Fruit fly (Drosophila melanogaster): ENCODE results near the gene CG15814.

CG15814 gene

dm6 chrX:17819635-17820139, 30.5 kb downstream of the CG15814 start, which contains the start of gene CG12986:
CG12986 (minus strand) TSS chrX:17819685.
- TF ChIP-seq CG33017 (tag; optimal IDR thresholded peaks at IDR 0.05) = no peak
- no peak for TF ChIP-seq Hr96 (GFP tag; optimal IDR thresholded peaks at IDR 0.05)
- TF ChIP-seq CG14711 (tag; optimal IDR thresholded peaks at IDR 0.05) = no peak
- no peak for TF ChIP-seq kay (GFP tag; ENCODE audit: borderline replicate concordance)
- TF ChIP-seq cnc (optimal IDR thresholded peaks at IDR 0.05) = no peak
- TF ChIP-seq pad (GFP tag; optimal IDR thresholded peaks at IDR 0.05) = no peak
- no peak for TF ChIP-seq CG1620 (GFP tag; optimal IDR thresholded peaks at IDR 0.05)
- no peak for TF ChIP-seq cic (GFP tag; optimal IDR thresholded peaks at IDR 0.05)
- no peak for TF ChIP-seq bab1 (GFP tag; optimal IDR thresholded peaks at IDR 0.05)
- TF ChIP-seq CG7045 (GFP tag; optimal IDR thresholded peaks at IDR 0.05) = no peak

dm6 chrX:17816437-17816836, 33.7 kb downstream of the CG15814 start:
- TF ChIP-seq ovo (GFP tag; optimal IDR thresholded peaks at IDR 0.05) (no peak), CG7045 (GFP tag; optimal IDR thresholded peaks at IDR 0.05) (no peak), Clk (GFP tag; optimal IDR thresholded peaks at IDR 0.05) (no peak), CG12768 (GFP tag; optimal IDR thresholded peaks at IDR 0.05) (no peak), CG33017 (tag; optimal IDR thresholded peaks at IDR 0.05) (no peak), cnc (optimal IDR thresholded peaks at IDR 0.05) (no peak), CG1620 (GFP tag; optimal IDR thresholded peaks at IDR 0.05) (no peak), Mnt (GFP tag; optimal IDR thresholded peaks at IDR 0.05) (no peak), pad (GFP tag; optimal IDR thresholded peaks at IDR 0.05) (no peak), Crg-1 (GFP tag; optimal IDR thresholded peaks at IDR 0.05) (no peak), toe (GFP tag; optimal IDR thresholded peaks at IDR 0.05) (no peak), cic (GFP tag; optimal IDR thresholded peaks at IDR 0.05) (no peak), kay (GFP tag; ENCODE audit: borderline replicate concordance) (no peak), CG5204 (GFP tag; optimal IDR thresholded peaks at IDR 0.05) (no peak), CG11617 (GFP tag; optimal IDR thresholded peaks at IDR 0.05) (no peak), CG14711 (tag; optimal IDR thresholded peaks at IDR 0.05) (no peak)

- TF ChIP-seq ovo (GFP tag; optimal IDR thresholded peaks at IDR 0.05) (no peak), bab1 (GFP tag; optimal IDR thresholded peaks at IDR 0.05) (no peak), Clk (GFP tag; optimal IDR thresholded peaks at IDR 0.05) (no peak), cnc (optimal IDR thresholded peaks at IDR 0.05) (no peak), Hr96 (GFP tag; optimal IDR thresholded peaks at IDR 0.05) (no peak), tj (GFP tag; optimal IDR thresholded peaks at IDR 0.05) (no peak), pad (GFP tag; optimal IDR thresholded peaks at IDR 0.05) (no peak), CG14711 (tag; optimal IDR thresholded peaks at IDR 0.05) (no peak), Mnt (GFP tag; optimal IDR thresholded peaks at IDR 0.05) (no peak), CG7101 (tag; optimal IDR thresholded peaks at IDR 0.05) (no peak), cic (GFP tag; optimal IDR thresholded peaks at IDR 0.05) (no peak), CG33017 (tag; optimal IDR thresholded peaks at IDR 0.05) (no peak), CG7045 (GFP tag; optimal IDR thresholded peaks at IDR 0.05) (no peak), Crg-1 (GFP tag; optimal IDR thresholded peaks at IDR 0.05) (no peak), CG12768 (GFP tag; optimal IDR thresholded peaks at IDR 0.05) (no peak), CG11617 (GFP tag; optimal IDR thresholded peaks at IDR 0.05) (no peak), CG5204 (GFP tag; optimal IDR thresholded peaks at IDR 0.05) (no peak), CG1620 (GFP tag; optimal IDR thresholded peaks at IDR 0.05) (no peak)
Observed at dm6 chrX:17814783-17815182, 35.4 kb downstream of the CG15814 start.

- no peak for TF ChIP-seq ovo (GFP tag; optimal IDR thresholded peaks at IDR 0.05)
- TF ChIP-seq CG33017 (tag; optimal IDR thresholded peaks at IDR 0.05) = no peak
- no peak for TF ChIP-seq kay (GFP tag; ENCODE audit: borderline replicate concordance)
- no peak for TF ChIP-seq cnc (optimal IDR thresholded peaks at IDR 0.05)
- TF ChIP-seq CG11617 (GFP tag; optimal IDR thresholded peaks at IDR 0.05) = no peak
- TF ChIP-seq CG12768 (GFP tag; optimal IDR thresholded peaks at IDR 0.05) = no peak
- TF ChIP-seq bab1 (GFP tag; optimal IDR thresholded peaks at IDR 0.05) = no peak
- no peak for TF ChIP-seq CG14711 (tag; optimal IDR thresholded peaks at IDR 0.05)
- TF ChIP-seq tj (GFP tag; optimal IDR thresholded peaks at IDR 0.05) = no peak
- TF ChIP-seq Mnt (GFP tag; optimal IDR thresholded peaks at IDR 0.05) = no peak
- no peak for TF ChIP-seq toe (GFP tag; optimal IDR thresholded peaks at IDR 0.05)
- TF ChIP-seq CG7101 (tag; optimal IDR thresholded peaks at IDR 0.05) = no peak
- no peak for TF ChIP-seq pad (GFP tag; optimal IDR thresholded peaks at IDR 0.05)
- no peak for TF ChIP-seq CG5204 (GFP tag; optimal IDR thresholded peaks at IDR 0.05)
- TF ChIP-seq cic (GFP tag; optimal IDR thresholded peaks at IDR 0.05) = no peak
Observed at dm6 chrX:17812193-17812592, 37.9 kb downstream of the CG15814 start.

- no peak for TF ChIP-seq CG7101 (tag; optimal IDR thresholded peaks at IDR 0.05)
- TF ChIP-seq bab1 (GFP tag; optimal IDR thresholded peaks at IDR 0.05) = no peak
- TF ChIP-seq CG12768 (GFP tag; optimal IDR thresholded peaks at IDR 0.05) = no peak
- TF ChIP-seq CG33017 (tag; optimal IDR thresholded peaks at IDR 0.05) = no peak
- no peak for TF ChIP-seq CG14711 (tag; optimal IDR thresholded peaks at IDR 0.05)
- no peak for TF ChIP-seq CG5204 (GFP tag; optimal IDR thresholded peaks at IDR 0.05)
- no peak for TF ChIP-seq Crg-1 (GFP tag; optimal IDR thresholded peaks at IDR 0.05)
- no peak for TF ChIP-seq toe (GFP tag; optimal IDR thresholded peaks at IDR 0.05)
- TF ChIP-seq Clk (GFP tag; optimal IDR thresholded peaks at IDR 0.05) = no peak
Observed at dm6 chrX:17806973-17807372, 43.2 kb downstream of the CG15814 start.

dm6 chrX:17806335-17806734, 43.8 kb downstream of the CG15814 start:
- TF ChIP-seq bab1 (GFP tag; optimal IDR thresholded peaks at IDR 0.05) (no peak), ovo (GFP tag; optimal IDR thresholded peaks at IDR 0.05) (no peak), CG11617 (GFP tag; optimal IDR thresholded peaks at IDR 0.05) (no peak), CG7045 (GFP tag; optimal IDR thresholded peaks at IDR 0.05) (no peak), kay (GFP tag; ENCODE audit: borderline replicate concordance) (no peak), CG14711 (tag; optimal IDR thresholded peaks at IDR 0.05) (no peak), toe (GFP tag; optimal IDR thresholded peaks at IDR 0.05) (no peak), pad (GFP tag; optimal IDR thresholded peaks at IDR 0.05) (no peak), CG5204 (GFP tag; optimal IDR thresholded peaks at IDR 0.05) (no peak)
